Worm (Caenorhabditis elegans) whole organism, dauer: Measurements from ENCODE around the gene F13B12.7.

Experiments used
- unc-62 ChIP-seq: sonication (generic microtip); optimal IDR thresholded peaks from 2 replicates; lab custom pipeline; 2017; ENCODE audit warnings: missing biosample characterization, missing genetic modification reagents, missing genetic modification characterization

Gene F13B12.7

DNA sequence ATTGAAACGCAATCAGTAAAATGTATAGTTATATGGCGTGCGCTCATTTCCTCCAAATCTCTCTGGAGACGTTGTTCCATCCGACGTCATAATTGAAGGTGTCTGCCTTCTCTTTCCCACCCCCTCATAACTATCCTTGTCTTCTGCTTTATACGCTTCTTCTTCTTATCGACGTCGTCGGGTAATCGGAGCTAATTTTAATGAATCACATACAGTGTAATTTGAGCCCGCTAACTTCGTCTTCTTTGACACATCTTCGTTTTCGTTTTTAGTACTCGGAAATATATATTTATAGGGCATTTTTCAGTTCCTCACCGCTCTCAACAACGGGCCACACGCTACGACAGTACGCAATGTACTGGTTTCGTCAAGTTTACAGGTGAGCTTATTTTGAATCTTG lies 7.2 kb upstream of the F13B12.7 start, which contains the start of gene ins-1:
TSS of gene ins-1 (plus strand) at position 301 of the 400 bp plus-strand sequence.
- no peak for TF ChIP-seq unc-62 (GFP tag; lab: Kevin White, UChicago)

DNA sequence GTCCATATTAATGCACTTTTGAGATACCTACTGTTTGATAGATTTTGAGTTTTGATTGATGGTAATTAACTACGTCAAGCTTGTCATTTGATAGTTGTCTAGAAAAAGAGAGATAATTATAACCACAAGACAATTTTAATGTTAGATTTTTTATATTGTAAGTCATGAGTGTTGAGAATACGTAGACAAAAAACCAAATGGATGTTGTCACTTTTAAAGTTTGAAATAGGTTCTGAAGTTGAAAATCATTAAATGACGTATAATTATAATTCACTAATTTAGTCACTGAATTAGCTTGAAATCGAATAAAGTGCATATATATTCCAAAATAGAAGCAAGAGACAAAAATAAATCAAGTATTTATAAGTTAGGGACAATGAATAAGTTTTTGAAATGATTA lies 6.5 kb upstream of the F13B12.7 start:
- TF ChIP-seq unc-62 (GFP tag; lab: Kevin White, UChicago), result no peak

DNA sequence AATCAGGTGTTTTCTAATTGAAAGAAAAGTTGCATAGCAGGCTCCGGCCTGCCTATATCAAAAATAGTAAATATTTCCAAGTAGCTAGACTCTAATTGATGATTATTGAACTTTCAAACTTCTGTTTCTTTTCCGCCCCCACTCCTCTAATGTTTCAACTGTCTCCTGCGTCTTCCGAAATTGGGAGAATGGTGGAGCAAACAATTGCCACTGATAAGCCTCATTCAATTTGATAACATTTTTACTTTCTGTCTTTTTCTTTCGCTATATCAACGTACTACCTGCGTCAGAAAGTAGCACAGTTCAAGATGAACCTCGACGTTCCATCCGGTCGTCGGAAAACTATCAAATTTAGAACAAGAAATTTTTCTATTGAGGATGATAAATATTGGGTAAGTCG lies 4.7 kb upstream of the F13B12.7 start, which contains the start of gene F13B12.3:
TSS of gene F13B12.3 (plus strand) at position 223 of the 400 bp plus-strand sequence.
- TF ChIP-seq unc-62 (GFP tag; lab: Kevin White, UChicago), result no peak

DNA sequence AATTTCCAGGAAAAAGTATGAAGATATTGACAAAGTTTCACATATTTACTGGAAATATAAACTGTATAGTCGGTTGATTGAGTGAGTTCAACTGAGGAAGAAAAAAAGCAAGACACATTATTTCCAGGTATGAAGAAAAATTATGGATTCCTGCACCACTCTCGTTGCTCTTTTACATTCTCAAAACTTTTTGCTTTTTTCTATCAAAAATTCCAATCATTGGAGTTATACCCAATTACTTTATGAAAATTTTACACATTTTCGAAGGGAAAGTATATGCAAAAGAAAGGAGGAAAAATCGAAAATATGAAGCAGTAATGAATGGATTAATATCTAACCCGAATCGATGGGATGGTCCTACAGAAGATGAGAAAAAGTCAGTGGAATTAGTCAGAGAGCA lies 706 bp upstream of the F13B12.7 start:
- no peak for TF ChIP-seq unc-62 (GFP tag; lab: Kevin White, UChicago)

DNA sequence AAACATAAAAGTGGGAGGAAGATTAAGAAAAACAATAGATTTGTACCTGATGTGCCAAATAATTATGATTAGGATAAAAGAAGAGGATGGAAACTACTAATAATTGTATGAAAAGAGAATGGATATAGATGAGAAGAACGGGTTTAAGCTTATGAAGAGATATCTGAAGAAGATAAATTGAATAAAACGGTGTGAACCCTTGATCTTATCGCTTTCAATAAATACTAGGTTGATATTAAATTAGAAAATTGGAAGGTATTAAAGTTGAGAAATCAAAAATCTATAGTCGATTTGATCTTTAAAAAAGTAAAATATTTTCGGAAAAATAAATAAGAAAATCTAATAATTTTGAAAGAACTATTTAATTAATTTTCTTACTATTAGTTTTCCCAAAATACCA lies 6.2 kb downstream of the F13B12.7 start, which contains the start of gene F13B12.4:
TSS of gene F13B12.4 (minus strand) at position 101 of the 400 bp plus-strand sequence.
- no peak for TF ChIP-seq unc-62 (GFP tag; lab: Kevin White, UChicago)

DNA sequence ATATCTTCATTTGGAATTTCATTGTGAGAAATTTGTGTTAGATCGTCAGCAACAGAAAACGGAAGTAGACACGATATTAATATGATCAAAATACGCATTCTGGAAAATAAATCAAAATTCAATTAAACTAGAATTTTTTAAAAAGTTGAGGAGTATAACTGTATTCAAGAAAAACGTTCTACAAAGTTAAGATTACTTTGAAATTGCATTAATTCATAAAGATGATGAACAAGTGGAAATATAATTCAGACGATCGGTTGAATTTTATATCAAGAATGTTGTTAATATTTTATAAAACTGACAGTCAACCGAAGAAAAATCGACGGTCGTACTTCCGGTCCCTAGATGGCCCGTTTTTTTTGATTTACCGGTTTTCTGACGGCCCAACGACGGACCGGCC lies 9.4 kb downstream of the F13B12.7 start, which contains the start of gene F01D4.8:
TSS of gene F01D4.8 (minus strand) at position 101 of the 400 bp plus-strand sequence.
- no peak for TF ChIP-seq unc-62 (GFP tag; lab: Kevin White, UChicago)

DNA sequence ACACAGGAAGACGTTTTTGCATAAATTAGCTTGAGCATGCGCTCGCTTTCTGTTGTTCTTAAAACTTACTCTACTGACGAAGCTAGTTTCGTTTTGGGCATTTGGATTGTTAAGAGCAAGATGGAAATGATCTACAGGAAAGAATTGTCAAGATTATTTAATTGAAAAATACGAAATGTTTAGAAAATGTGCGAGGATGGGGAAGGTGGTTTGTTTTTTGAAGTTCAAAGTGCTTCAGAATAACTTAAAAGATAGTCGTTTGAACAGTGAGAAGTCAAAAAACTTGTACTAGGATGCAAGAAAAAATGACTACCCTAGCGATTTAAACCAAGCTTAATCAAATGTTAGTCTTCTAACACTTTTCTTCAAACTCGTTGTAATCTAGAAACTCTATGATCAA lies 13.5 kb downstream of the F13B12.7 start, which contains the start of gene srb-17:
TSS of gene srb-17 (minus strand) at position 101 of the 400 bp plus-strand sequence.
- no peak for TF ChIP-seq unc-62 (GFP tag; lab: Kevin White, UChicago)

DNA sequence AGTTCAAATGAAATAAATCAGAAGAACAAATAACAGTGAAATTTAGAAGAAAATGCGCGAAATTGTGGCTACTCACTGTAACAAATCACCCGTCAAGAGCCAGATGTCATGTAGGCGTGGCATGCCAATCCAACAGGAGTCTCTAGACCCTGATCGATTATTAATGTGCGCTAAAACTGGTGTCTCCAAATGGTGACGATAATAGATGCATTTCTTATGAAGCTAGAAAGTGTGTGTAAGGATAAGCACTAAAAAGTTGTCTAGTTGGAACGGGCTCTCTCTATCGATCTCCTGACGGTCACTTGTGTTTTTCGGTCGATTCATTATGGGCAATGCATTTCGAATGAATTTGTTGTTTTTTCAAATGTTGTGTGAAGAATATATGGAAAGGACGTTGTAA lies 18.2 kb downstream of the F13B12.7 start, which contains the start of gene mec-3:
TSS of gene mec-3 (minus strand) at position 101 of the 400 bp plus-strand sequence.
- no peak for TF ChIP-seq unc-62 (GFP tag; lab: Kevin White, UChicago)

DNA sequence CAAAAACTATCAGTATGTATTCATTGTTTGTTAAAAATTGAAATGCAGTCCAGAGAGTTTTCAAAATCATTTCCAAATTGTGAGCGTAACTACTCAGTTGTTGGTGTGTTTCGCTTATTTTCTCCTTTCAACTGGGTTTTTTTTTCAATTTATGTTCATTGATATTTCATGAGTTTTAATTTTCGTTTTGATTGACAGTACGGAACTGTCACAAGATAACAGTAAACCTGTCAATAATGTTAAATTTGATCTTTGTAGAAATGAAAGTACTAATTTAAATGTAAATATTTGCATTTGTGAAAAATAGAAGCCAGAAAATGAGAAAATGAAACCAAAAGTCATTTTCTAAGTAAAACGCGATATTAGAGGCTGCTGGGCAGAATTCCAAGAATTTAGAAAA lies 19.0 kb downstream of the F13B12.7 start:
- TF ChIP-seq unc-62 (GFP tag; lab: Kevin White, UChicago), result no peak

DNA sequence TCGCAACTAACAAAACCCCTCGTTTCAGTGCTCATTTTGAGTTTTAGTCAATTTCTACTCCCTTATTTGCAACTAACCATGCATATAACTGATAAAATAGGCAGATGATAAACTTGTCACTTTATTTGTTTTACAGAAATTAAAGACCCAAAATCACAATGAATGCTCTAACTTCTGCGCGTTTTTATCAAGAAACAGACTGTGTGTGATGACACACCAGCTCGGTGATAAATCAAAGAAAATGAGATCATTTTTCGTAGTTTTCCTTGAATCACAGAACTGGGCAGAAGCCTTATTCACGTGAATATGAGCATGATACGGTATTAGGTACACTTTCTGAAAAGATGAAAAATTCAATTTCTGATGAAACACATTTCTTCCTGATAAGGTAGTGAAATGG lies 19.5 kb downstream of the F13B12.7 start:
- no peak for TF ChIP-seq unc-62 (GFP tag; lab: Kevin White, UChicago)

DNA sequence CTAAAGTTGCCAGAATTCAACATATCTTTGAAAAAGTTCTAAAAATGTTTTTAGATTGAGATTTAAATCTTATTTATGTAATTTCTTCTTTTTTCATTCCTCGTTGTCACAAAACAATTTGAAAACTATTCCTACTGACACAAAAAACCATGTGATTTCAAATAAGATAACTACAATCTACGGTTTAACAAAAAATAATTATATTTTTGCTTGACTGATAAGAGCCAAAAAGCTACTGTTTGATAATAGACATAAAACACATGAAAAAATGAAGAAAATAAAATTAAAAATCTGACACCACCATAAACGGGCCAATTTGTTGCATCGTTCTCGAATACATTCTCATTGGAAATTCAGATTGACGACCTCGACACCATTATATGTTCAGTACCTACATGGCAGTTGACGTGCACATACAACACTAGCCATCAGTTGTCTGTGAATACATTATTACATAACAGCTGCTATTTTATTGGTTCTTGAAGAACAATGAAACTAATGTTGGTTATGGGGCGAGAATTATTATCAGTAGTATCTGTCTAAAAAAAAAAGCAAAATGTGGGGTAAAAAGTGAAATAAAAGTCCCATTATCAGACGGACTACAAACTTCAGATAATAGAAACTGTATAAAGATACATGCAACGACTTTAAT lies 20.5 kb downstream of the F13B12.7 start, which contains the start of gene ugt-43:
TSS of gene ugt-43 (plus strand) at position 602 of the 652 bp plus-strand sequence.
- TF ChIP-seq unc-62 (GFP tag; lab: Kevin White, UChicago), result no peak

DNA sequence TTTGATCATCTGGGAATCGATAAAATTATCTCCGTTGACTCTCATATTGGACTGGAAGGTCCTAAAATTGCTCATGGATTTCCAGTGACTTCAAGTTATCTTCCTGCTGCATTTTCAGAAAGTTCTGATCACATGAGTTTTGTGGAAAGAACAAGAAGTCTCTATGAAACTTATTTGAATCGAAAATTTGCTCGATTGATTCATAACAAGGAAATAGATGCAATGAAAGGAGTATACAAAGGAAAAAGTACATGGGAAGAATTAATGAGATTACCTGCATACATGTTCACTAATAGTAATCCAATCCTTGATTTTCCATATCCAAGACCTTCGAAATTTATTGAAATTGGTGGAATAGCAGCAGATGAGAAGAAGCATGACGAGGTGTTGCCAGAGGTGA lies 22.2 kb downstream of the F13B12.7 start:
- TF ChIP-seq unc-62 (GFP tag; lab: Kevin White, UChicago), result no peak

DNA sequence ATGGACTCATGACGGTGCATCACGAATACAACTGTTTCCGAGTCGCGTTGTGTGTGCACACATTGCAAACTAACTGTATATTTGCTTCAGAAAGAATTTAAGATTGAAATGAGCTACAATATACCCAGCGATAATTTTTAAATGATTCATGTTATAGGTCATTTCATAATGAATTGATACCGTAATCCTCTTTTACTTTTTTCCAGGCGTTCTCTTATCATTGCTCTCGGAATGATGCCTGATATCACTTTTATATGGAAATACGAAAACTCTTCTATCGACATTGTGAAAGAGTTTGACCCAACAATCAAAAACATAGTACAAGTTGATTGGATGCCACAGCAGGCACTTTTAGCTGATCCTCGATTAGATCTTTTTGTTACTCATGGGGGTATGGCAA lies 22.8 kb downstream of the F13B12.7 start:
- no peak for TF ChIP-seq unc-62 (GFP tag; lab: Kevin White, UChicago)

DNA sequence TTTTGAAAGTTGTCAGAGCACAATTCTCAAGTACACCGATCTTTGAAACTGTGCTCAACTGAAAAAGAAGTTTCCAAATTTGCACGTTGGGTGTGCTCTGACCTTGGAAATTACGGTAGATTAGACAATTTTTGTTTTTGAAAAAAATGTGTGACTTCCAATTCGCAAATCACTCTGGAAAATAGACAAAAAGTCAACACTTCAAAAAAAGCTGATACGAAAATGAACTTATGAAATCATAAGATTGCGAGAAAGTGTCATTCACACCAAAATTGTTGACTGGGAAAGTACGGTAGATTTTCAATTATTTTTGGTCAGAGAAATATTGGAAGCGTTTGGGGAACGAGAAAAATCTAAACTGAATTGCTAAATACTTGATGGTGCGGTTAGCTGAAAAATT lies 23.7 kb downstream of the F13B12.7 start:
- no peak for TF ChIP-seq unc-62 (GFP tag; lab: Kevin White, UChicago)

DNA sequence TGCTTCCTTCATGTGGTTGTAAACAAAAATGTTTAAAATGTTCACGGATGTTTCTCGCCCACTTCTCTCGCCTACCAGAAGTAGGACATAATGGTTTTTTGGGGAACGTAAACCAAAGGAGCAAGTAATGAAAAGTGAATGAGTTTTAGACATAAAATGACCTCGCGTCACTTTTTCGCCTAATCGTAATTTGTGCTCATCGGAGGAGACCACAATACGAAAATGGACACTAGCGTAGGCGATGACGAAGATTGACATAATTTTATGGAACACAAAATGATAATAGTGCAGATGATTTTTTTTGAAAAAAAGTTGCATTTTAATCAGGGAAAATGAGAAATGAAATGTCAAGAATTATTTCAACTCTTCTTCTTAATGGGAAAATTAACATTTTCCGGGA lies 25.1 kb downstream of the F13B12.7 start:
- no peak for TF ChIP-seq unc-62 (GFP tag; lab: Kevin White, UChicago)

DNA sequence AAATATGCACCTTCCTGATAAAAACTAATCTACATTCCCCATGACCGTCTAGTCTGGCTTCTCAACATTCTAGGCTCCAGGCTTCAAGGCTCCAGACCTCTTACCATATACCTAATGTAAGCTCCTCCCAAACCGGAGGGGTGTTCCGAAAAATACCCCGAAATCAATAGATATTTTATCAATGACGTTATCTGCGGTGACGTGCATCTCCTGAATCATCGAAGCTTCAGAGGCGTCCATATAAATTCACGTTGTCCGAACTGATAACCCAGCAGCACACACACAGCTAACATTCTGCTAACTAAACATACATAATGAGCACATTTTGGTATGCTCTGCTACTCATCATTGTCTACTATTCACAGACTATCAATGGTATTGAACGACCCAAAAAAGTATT lies 25.9 kb downstream of the F13B12.7 start, which contains the start of gene ugt-44:
TSS of gene ugt-44 (plus strand) at position 248 of the 400 bp plus-strand sequence.
- TF ChIP-seq unc-62 (GFP tag; lab: Kevin White, UChicago), result no peak

DNA sequence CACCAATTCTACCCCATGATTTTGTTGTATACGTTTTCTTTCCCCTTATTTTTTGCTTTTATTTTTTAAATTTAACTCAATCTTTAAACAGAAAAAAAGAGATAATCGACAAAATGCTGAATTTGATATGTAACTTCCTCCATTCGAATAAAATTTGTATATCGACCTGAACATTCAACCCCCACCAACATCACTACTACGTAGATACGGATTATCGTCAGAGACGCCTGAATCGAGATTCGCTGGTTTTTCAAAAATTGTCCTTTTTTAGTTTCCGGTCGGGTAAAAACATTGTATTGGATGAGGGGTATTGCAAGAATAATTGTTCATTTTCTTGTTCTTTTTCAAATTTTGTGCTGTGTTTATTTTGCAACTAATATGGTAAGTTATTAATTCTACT lies 28.9 kb downstream of the F13B12.7 start, which contains the start of gene bgnt-1.1:
TSS of gene bgnt-1.1 (plus strand) at position 301 of the 400 bp plus-strand sequence.
- no peak for TF ChIP-seq unc-62 (GFP tag; lab: Kevin White, UChicago)
